Fruit fly (Drosophila melanogaster) whole organism, embryonic: ENCODE data around the gene CG8814.

Experiments
- Atf3 ChIP-seq: fragments of 200-800 bp; sonication (Bioruptor generic); optimal IDR thresholded peaks from 3 replicates; lab custom pipeline; 2016; ENCODE audit warnings: missing biosample characterization, missing genetic modification characterization
- CG10321 ChIP-seq: fragments of 200-800 bp; sonication (Bioruptor generic); IDR thresholded peaks from 2 replicates; pipeline ENCODE4 v1.3.6; 2022; ENCODE audit warnings: missing biosample characterization, missing genetic modification characterization
- CG12299 ChIP-seq: fragments of 200-800 bp; sonication (Bioruptor generic); optimal IDR thresholded peaks from 2 replicates; lab custom pipeline; 2018; ENCODE audit warnings: missing biosample characterization, mild to moderate bottlenecking, missing genetic modification characterization
- CG13123 ChIP-seq: fragments of 200-800 bp; sonication (Bioruptor generic); optimal IDR thresholded peaks from 2 replicates; lab custom pipeline; 2016; ENCODE audit warnings: missing biosample characterization, missing genetic modification characterization
- CG14014 ChIP-seq: fragments of 200-800 bp; sonication (Bioruptor generic); IDR thresholded peaks from 2 replicates; pipeline ENCODE4 v1.3.6; 2022; ENCODE audit warnings: missing biosample characterization, missing genetic modification characterization
- CG14050 ChIP-seq: fragments of 200-800 bp; sonication (Bioruptor generic); IDR thresholded peaks from 3 replicates; pipeline ENCODE4 v1.3.6; 2022; ENCODE audit warnings: missing biosample characterization, missing genetic modification characterization
- CG14860 ChIP-seq: fragments of 200-800 bp; sonication (Bioruptor generic); IDR thresholded peaks from 3 replicates; pipeline ENCODE4 v1.3.6; 2022; ENCODE audit warnings: missing biosample characterization, missing genetic modification characterization; ENCODE audit not compliant: partially characterized antibody
- CG2129 ChIP-seq: fragments of 200-800 bp; sonication (Bioruptor generic); IDR thresholded peaks from 2 replicates; pipeline ENCODE4 v1.3.6; 2022; ENCODE audit warnings: missing biosample characterization, missing genetic modification characterization; ENCODE audit not compliant: partially characterized antibody
- CG30403 ChIP-seq: fragments of 200-800 bp; sonication (Bioruptor generic); optimal IDR thresholded peaks from 3 replicates; lab custom pipeline; 2016; ENCODE audit warnings: missing biosample characterization, missing genetic modification characterization
- CG7372 ChIP-seq: fragments of 200-800 bp; sonication (Bioruptor generic); IDR thresholded peaks from 2 replicates; pipeline ENCODE4 v1.3.6; 2022; ENCODE audit warnings: missing biosample characterization, missing genetic modification characterization
- CG8281 ChIP-seq: fragments of 200-800 bp; sonication (Bioruptor generic); optimal IDR thresholded peaks from 2 replicates; lab custom pipeline; 2018; ENCODE audit warnings: missing biosample characterization, mild to moderate bottlenecking, missing genetic modification characterization, moderate library complexity
- CG8944 ChIP-seq: fragments of 200-800 bp; sonication (Bioruptor generic); optimal IDR thresholded peaks from 3 replicates; lab custom pipeline; 2016; ENCODE audit warnings: missing biosample characterization, missing genetic modification characterization
- CG9437 ChIP-seq: fragments of 200-800 bp; sonication (Bioruptor generic); optimal IDR thresholded peaks from 2 replicates; lab custom pipeline; 2018; ENCODE audit warnings: missing biosample characterization, mild to moderate bottlenecking, missing genetic modification characterization
- Camta ChIP-seq: fragments of 200-800 bp; sonication (Bioruptor generic); optimal IDR thresholded peaks from 2 replicates; lab custom pipeline; 2016; ENCODE audit warnings: missing biosample characterization, missing genetic modification characterization
- CoRest ChIP-seq: fragments of 200-800 bp; sonication (Bioruptor generic); optimal IDR thresholded peaks from 3 replicates; lab custom pipeline; 2018; ENCODE audit warnings: missing biosample characterization, mild to moderate bottlenecking, missing genetic modification characterization, moderate library complexity
- Doc3 ChIP-seq: fragments of 200-800 bp; sonication (Bioruptor generic); IDR thresholded peaks from 3 replicates; pipeline ENCODE4 v1.3.6; 2022; ENCODE audit warnings: missing biosample characterization, missing genetic modification characterization; ENCODE audit not compliant: partially characterized antibody
- Dref ChIP-seq: fragments of 200-800 bp; sonication (Bioruptor generic); IDR thresholded peaks from 2 replicates; pipeline ENCODE4 v1.3.6; 2022; ENCODE audit warnings: missing biosample characterization, missing genetic modification characterization
- Fer2 ChIP-seq: fragments of 200-800 bp; sonication (Bioruptor generic); optimal IDR thresholded peaks from 2 replicates; lab custom pipeline; 2018; ENCODE audit warnings: missing biosample characterization, mild to moderate bottlenecking, missing genetic modification characterization, moderate library complexity
- HLHmδ ChIP-seq: fragments of 200-800 bp; sonication (Bioruptor generic); optimal IDR thresholded peaks from 2 replicates; lab custom pipeline; 2018; ENCODE audit warnings: missing biosample characterization, mild to moderate bottlenecking, missing genetic modification characterization, moderate library complexity
- Hmx ChIP-seq: fragments of 200-800 bp; sonication (Bioruptor generic); optimal IDR thresholded peaks from 2 replicates; lab custom pipeline; 2016; ENCODE audit warnings: missing biosample characterization, missing genetic modification characterization
- Lpt ChIP-seq: fragments of >200 bp; optimal IDR thresholded peaks from 2 replicates; lab custom pipeline; 2018; ENCODE audit warnings: missing biosample characterization, missing genetic modification characterization
- NK7.1 ChIP-seq: fragments of 200-800 bp; sonication (Bioruptor generic); optimal IDR thresholded peaks from 3 replicates; lab custom pipeline; 2016; ENCODE audit warnings: missing biosample characterization, missing genetic modification characterization
- NfI ChIP-seq: fragments of 200-800 bp; sonication (Bioruptor generic); optimal IDR thresholded peaks from 3 replicates; lab custom pipeline; 2018; ENCODE audit warnings: missing biosample characterization, mild to moderate bottlenecking, missing genetic modification characterization, moderate library complexity
- Oaz ChIP-seq: fragments of 200-800 bp; sonication (Bioruptor generic); IDR thresholded peaks from 2 replicates; pipeline ENCODE4 v1.3.6; 2022; ENCODE audit warnings: missing biosample characterization, missing genetic modification characterization
- Opbp ChIP-seq: fragments of 200-800 bp; sonication (Bioruptor generic); IDR thresholded peaks from 3 replicates; pipeline ENCODE4 v1.3.6; 2022; ENCODE audit warnings: missing biosample characterization, missing genetic modification characterization; ENCODE audit not compliant: partially characterized antibody
- Ptx1 ChIP-seq: fragments of 200-800 bp; sonication (Bioruptor generic); IDR thresholded peaks from 2 replicates; pipeline ENCODE4 v1.3.6; 2022; ENCODE audit warnings: missing biosample characterization, missing genetic modification characterization
- Ravus ChIP-seq: fragments of 200-800 bp; sonication (Bioruptor generic); IDR thresholded peaks from 2 replicates; pipeline ENCODE4 v1.3.6; 2022; ENCODE audit warnings: missing biosample characterization, missing genetic modification characterization
- Spps ChIP-seq: fragments of 200-800 bp; sonication (Bioruptor generic); optimal IDR thresholded peaks from 2 replicates; lab custom pipeline; 2018; ENCODE audit warnings: missing biosample characterization, mild to moderate bottlenecking, missing genetic modification characterization
- Ssrp ChIP-seq: fragments of 200-800 bp; sonication (Bioruptor generic); optimal IDR thresholded peaks from 2 replicates; lab custom pipeline; 2018; ENCODE audit warnings: missing biosample characterization, mild to moderate bottlenecking, missing genetic modification characterization, moderate library complexity
- Usf ChIP-seq: fragments of 200-800 bp; sonication (Bioruptor generic); optimal IDR thresholded peaks from 2 replicates; lab custom pipeline; 2017; ENCODE audit warnings: missing genotype, missing biosample characterization, missing genetic modification characterization
- Xrp1 ChIP-seq: fragments of 200-800 bp; sonication (Bioruptor generic); IDR thresholded peaks from 2 replicates; pipeline ENCODE4 v1.3.6; 2022; ENCODE audit warnings: missing biosample characterization, missing genetic modification characterization
- ap ChIP-seq: fragments of 200-800 bp; sonication (Bioruptor generic); IDR thresholded peaks from 2 replicates; pipeline ENCODE4 v1.3.6; 2022; ENCODE audit warnings: missing biosample characterization, missing genetic modification characterization
- ase ChIP-seq: fragments of 200-800 bp; sonication (Bioruptor generic); IDR thresholded peaks from 3 replicates; pipeline ENCODE4 v1.3.6; 2022; ENCODE audit warnings: missing biosample characterization, missing genetic modification characterization
- ash1 ChIP-seq: fragments of 200-800 bp; sonication (Bioruptor generic); optimal IDR thresholded peaks from 2 replicates; lab custom pipeline; 2018; ENCODE audit warnings: missing biosample characterization, mild to moderate bottlenecking, missing genetic modification characterization
- bcd ChIP-seq: fragments of 200-800 bp; sonication (Bioruptor generic); optimal IDR thresholded peaks from 2 replicates; lab custom pipeline; 2017; ENCODE audit warnings: missing biosample characterization, mild to moderate bottlenecking, missing genetic modification characterization
- br ChIP-seq: fragments of >200 bp; optimal IDR thresholded peaks from 2 replicates; lab custom pipeline; 2017
- cad ChIP-seq: fragments of >200 bp; optimal IDR thresholded peaks from 2 replicates; lab custom pipeline; 2017; ENCODE audit warnings: missing biosample characterization, missing genetic modification characterization
- cg ChIP-seq: fragments of 200-800 bp; sonication (Bioruptor generic); optimal IDR thresholded peaks from 3 replicates; lab custom pipeline; 2019; ENCODE audit warnings: missing biosample characterization, mild to moderate bottlenecking, missing genetic modification characterization, moderate library complexity
- fd96Cb ChIP-seq: fragments of 200-800 bp; sonication (Bioruptor generic); optimal IDR thresholded peaks from 2 replicates; lab custom pipeline; 2018; ENCODE audit warnings: missing biosample characterization, mild to moderate bottlenecking, missing genetic modification characterization, moderate library complexity
- h ChIP-seq: fragments of >200 bp; optimal IDR thresholded peaks from 2 replicates; lab custom pipeline; 2017
- lilli ChIP-seq: fragments of 200-800 bp; sonication (Bioruptor generic); optimal IDR thresholded peaks from 3 replicates; lab custom pipeline; 2016; ENCODE audit warnings: missing biosample characterization, missing genetic modification characterization
- nmo ChIP-seq: fragments of 200-800 bp; sonication (Bioruptor generic); optimal IDR thresholded peaks from 2 replicates; lab custom pipeline; 2018; ENCODE audit warnings: missing biosample characterization, mild to moderate bottlenecking, missing genetic modification characterization, moderate library complexity
- peb ChIP-seq: fragments of 200-800 bp; sonication (Bioruptor generic); IDR thresholded peaks from 2 replicates; pipeline ENCODE4 v1.3.6; 2022; ENCODE audit warnings: missing biosample characterization, missing genetic modification characterization
- pzg ChIP-seq: fragments of 200-800 bp; sonication (Bioruptor generic); optimal IDR thresholded peaks from 3 replicates; lab custom pipeline; 2018; ENCODE audit warnings: missing biosample characterization, mild to moderate bottlenecking, missing genetic modification characterization, moderate library complexity
- tap ChIP-seq: fragments of 200-800 bp; optimal IDR thresholded peaks from 3 replicates; lab custom pipeline; 2019; ENCODE audit warnings: missing biosample characterization, mild to moderate bottlenecking, missing genetic modification characterization, moderate library complexity
- trh ChIP-seq: fragments of 200-800 bp; sonication (Bioruptor generic); optimal IDR thresholded peaks from 2 replicates; lab custom pipeline; 2016; ENCODE audit warnings: missing biosample characterization, missing genetic modification characterization
- ttk ChIP-seq: fragments of 200-800 bp; sonication (Bioruptor generic); IDR thresholded peaks from 2 replicates; pipeline ENCODE4 v2.1.2; 2022; ENCODE audit warnings: missing biosample characterization, missing genetic modification characterization
- unc-4 ChIP-seq: fragments of 200-800 bp; sonication (Bioruptor generic); IDR thresholded peaks from 2 replicates; pipeline ENCODE4 v1.3.6; 2022; ENCODE audit warnings: missing biosample characterization, missing genetic modification characterization; ENCODE audit not compliant: partially characterized antibody
- usp ChIP-seq: fragments of >200 bp; optimal IDR thresholded peaks from 2 replicates; lab custom pipeline; 2017; ENCODE audit warnings: missing biosample characterization, missing genetic modification characterization
- vvl ChIP-seq: fragments of 200-800 bp; sonication (Bioruptor generic); IDR thresholded peaks from 2 replicates; pipeline ENCODE4 v1.3.6; 2022; ENCODE audit warnings: missing biosample characterization, missing genetic modification characterization

CG8814 gene

DNA sequence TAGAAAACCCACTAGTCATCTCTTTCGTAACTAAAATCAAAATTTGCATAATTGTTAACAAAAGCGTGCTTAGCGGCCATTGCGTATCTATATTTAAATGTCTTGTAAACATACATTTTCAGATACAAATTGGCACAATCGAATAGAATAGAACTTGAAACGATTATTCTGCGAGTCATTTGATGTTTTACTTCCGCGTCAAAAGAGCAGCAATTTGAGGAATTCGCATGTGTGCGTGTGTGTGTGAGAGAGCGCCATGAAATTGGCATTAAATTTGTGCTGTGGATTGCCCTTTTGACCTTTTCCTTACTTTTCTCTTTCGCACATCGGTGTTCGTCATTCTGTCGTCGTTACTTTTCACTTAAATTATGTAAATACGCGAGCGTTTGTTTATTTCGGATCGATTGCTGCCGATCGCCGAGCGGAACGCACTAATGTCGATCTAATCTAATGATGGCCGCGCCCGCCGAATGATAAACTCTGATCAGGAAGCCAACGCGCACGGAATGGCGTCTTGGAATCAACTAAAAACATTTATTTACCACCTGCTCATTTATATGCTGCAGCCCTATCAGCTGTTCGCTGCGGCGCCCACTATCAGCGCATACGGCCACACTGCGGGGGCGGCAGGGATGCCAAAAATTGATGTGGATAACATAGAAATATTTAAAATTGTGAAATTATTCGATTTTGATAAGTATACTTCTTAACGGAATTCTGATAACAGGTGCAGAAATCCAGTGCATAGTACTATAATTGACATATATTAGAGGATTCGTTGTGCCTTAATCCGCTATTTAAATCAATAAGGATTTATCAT is 10.2 kb downstream of the CG8814 start (continued):
- peak; percentile 68 for TF ChIP-seq vvl (GFP tag; lab: Robert Waterston, UW)
- peak; percentile 67; the same call in 2 of the 3 replicates for TF ChIP-seq ase
- TF ChIP-seq CG8281 (tag; lab: Kevin White, UChicago) = peak; percentile 44
- TF ChIP-seq cad (GFP tag; lab: Kevin White, UChicago) = no peak
- TF ChIP-seq NK7.1 (GFP tag; lab: Kevin White, UChicago) = no peak
- TF ChIP-seq usp (GFP tag; lab: Kevin White, UChicago) = no peak
- TF ChIP-seq Ptx1 = 0 out of 2 replicates have a peak, but pooled peaks have one; percentile 11
- no peak for TF ChIP-seq CG30403 (GFP tag; lab: Kevin White, UChicago)
- TF ChIP-seq nmo (GFP tag; lab: Kevin White, UChicago) = peak; percentile 34
- TF ChIP-seq fd96Cb (tag; lab: Kevin White, UChicago) = no peak
- no peak for TF ChIP-seq CG10321 (GFP tag; lab: Robert Waterston, UW)
- no peak for TF ChIP-seq CG13123
- peak; percentile 62 for TF ChIP-seq NfI (GFP tag; lab: Kevin White, UChicago)
- TF ChIP-seq ap = no peak
- no peak; the same call in 1 of the 2 replicates for TF ChIP-seq CG7372 (GFP tag; lab: Robert Waterston, UW)
- TF ChIP-seq tap (tag; lab: Kevin White, UChicago) = no peak
- no peak for TF ChIP-seq lilli (GFP tag; lab: Kevin White, UChicago)
- TF ChIP-seq Opbp = peak; percentile 71
- TF ChIP-seq cg = peak; percentile 69
- TF ChIP-seq peb (GFP tag; lab: Robert Waterston, UW) = no peak
- TF ChIP-seq Hmx (GFP tag; lab: Kevin White, UChicago) = no peak
- TF ChIP-seq ttk = no peak
- TF ChIP-seq Ravus (GFP tag; lab: Robert Waterston, UW) = no peak
- TF ChIP-seq CG9437 (GFP tag; lab: Kevin White, UChicago) = no peak
- TF ChIP-seq CG14860 (GFP tag; lab: Robert Waterston, UW) = no peak
- TF ChIP-seq Camta = no peak
- TF ChIP-seq Ssrp (tag; lab: Kevin White, UChicago) = no peak
- no peak for TF ChIP-seq Spps (tag; lab: Kevin White, UChicago)
- peak; percentile 16; the same call in 1 of the 2 replicates for TF ChIP-seq unc-4 (GFP tag; lab: Robert Waterston, UW)
- peak; percentile 41; the same call in 1 of the 2 replicates for TF ChIP-seq Xrp1 (GFP tag; lab: Robert Waterston, UW)
- peak; percentile 73 for TF ChIP-seq HLHmδ (GFP tag; lab: Kevin White, UChicago)
- TF ChIP-seq pzg (GFP tag; lab: Kevin White, UChicago) = peak; percentile 92
- TF ChIP-seq ash1 (GFP tag; lab: Kevin White, UChicago) = peak; percentile 65
- TF ChIP-seq CoRest (tag; lab: Kevin White, UChicago) = peak; percentile 41
- peak; percentile 22; the same call in 1 of the 3 replicates for TF ChIP-seq CG14050 (GFP tag; lab: Robert Waterston, UW)
- TF ChIP-seq h (lab: Kevin White, UChicago) = no peak
- peak; percentile 63 for TF ChIP-seq CG14014 (GFP tag; lab: Robert Waterston, UW)
- TF ChIP-seq Atf3 (GFP tag; lab: Kevin White, UChicago) = no peak
- peak; percentile 56 for TF ChIP-seq Dref
- TF ChIP-seq Fer2 (tag; lab: Kevin White, UChicago) = peak; percentile 29
- no peak for TF ChIP-seq CG8944 (GFP tag; lab: Kevin White, UChicago)
- no peak for TF ChIP-seq CG12299 (tag; lab: Kevin White, UChicago)
- TF ChIP-seq Usf (GFP tag; lab: Kevin White, UChicago) = no peak
- TF ChIP-seq CG2129 (GFP tag; lab: Robert Waterston, UW) = no peak
- TF ChIP-seq Doc3 (GFP tag; lab: Robert Waterston, UW) = no peak
- no peak for TF ChIP-seq Lpt (GFP tag; lab: Kevin White, UChicago)
- TF ChIP-seq Oaz (GFP tag; lab: Robert Waterston, UW) = 0 out of 2 replicates have a peak, but pooled peaks have one; percentile 30
- no peak for TF ChIP-seq bcd (GFP tag; lab: Kevin White, UChicago)
- no peak for TF ChIP-seq trh (GFP tag; lab: Kevin White, UChicago)
- no peak for TF ChIP-seq br (lab: Kevin White, UChicago)
